Worm (Caenorhabditis elegans) whole organism, L2 larva: ENCODE measurements around the gene T28A8.8.

Experiments used
- ZK546.5 ChIP-seq: sonication (generic microtip); optimal IDR thresholded peaks from 2 replicates; lab custom pipeline; 2017; ENCODE audit warnings: missing biosample characterization, missing genetic modification characterization
- aly-2 ChIP-seq: fragments of 150-350 bp; optimal IDR thresholded peaks from 2 replicates; lab custom pipeline; 2014; ENCODE audit warnings: missing biosample characterization, missing genetic modification characterization
- egl-27 ChIP-seq: sonication (generic microtip); optimal IDR thresholded peaks from 3 replicates; lab custom pipeline; 2017; ENCODE audit warnings: missing biosample characterization, missing genetic modification reagents, missing genetic modification characterization
- lsy-2 ChIP-seq, 2 experiments: fragments of 150-350 bp in 1 of 2; sonication (generic microtip) in 1 of 2; optimal IDR thresholded peaks; 2 replicates each; lab custom pipeline; 2014 to 2017; ENCODE audit warnings: missing biosample characterization in 2 of 2, missing genetic modification characterization in 2 of 2
- nhr-237 ChIP-seq: fragments of 150-350 bp; optimal IDR thresholded peaks from 2 replicates; lab custom pipeline; 2014; ENCODE audit warnings: missing biosample characterization, missing genetic modification characterization
- sma-3 ChIP-seq: sonication (generic microtip); optimal IDR thresholded peaks from 2 replicates; lab custom pipeline; 2016; ENCODE audit warnings: missing genetic modification reagents, missing genetic modification characterization, missing compliant biosample characterization
- unc-39 ChIP-seq: fragments of 150-350 bp; optimal IDR thresholded peaks from 2 replicates; lab custom pipeline; 2014; ENCODE audit warnings: missing biosample characterization, missing genetic modification characterization
- unc-62 ChIP-seq: fragments of 150-350 bp; optimal IDR thresholded peaks from 2 replicates; lab custom pipeline; 2014; ENCODE audit warnings: missing biosample characterization, missing genetic modification reagents, missing genetic modification characterization

ce11 chrIII:13457305-13457704 lies 45.3 kb upstream of the T28A8.8 start:
- TF ChIP-seq nhr-237 (tag; lab: Kevin White, UChicago) (no peak), lsy-2 (tag; optimal IDR thresholded peaks at IDR 0.05; lab: Kevin White, UChicago) (no peak), aly-2 (tag; lab: Kevin White, UChicago) (no peak), egl-27 (tag; lab: Kevin White, UChicago) (no peak), unc-62 (GFP tag; lab: Kevin White, UChicago) (no peak), sma-3 (GFP tag; lab: Kevin White, UChicago) (no peak), ZK546.5 (tag; lab: Kevin White, UChicago) (no peak), unc-39 (tag; lab: Kevin White, UChicago) (no peak)
